Fruit fly (Drosophila melanogaster) whole organism, embryonic: ENCODE results near the gene CG8673.

Experiments
- Aef1 ChIP-seq: fragments of 200-800 bp; sonication (Bioruptor generic); IDR thresholded peaks from 3 replicates; pipeline ENCODE4 v1.3.6; 2022; ENCODE audit warnings: missing biosample characterization, missing genetic modification characterization
- CG12769 ChIP-seq: fragments of 200-800 bp; sonication (Bioruptor generic); optimal IDR thresholded peaks from 2 replicates; lab custom pipeline; 2019; ENCODE audit warnings: missing biosample characterization, mild to moderate bottlenecking, missing genetic modification characterization, moderate library complexity
- CG13894 ChIP-seq: fragments of 200-800 bp; sonication (Bioruptor generic); optimal IDR thresholded peaks from 3 replicates; lab custom pipeline; 2018; ENCODE audit warnings: missing biosample characterization, mild to moderate bottlenecking, missing genetic modification characterization, moderate library complexity
- CG15011 ChIP-seq: fragments of 200-800 bp; sonication (Bioruptor generic); optimal IDR thresholded peaks from 3 replicates; lab custom pipeline; 2018; ENCODE audit warnings: missing biosample characterization, mild to moderate bottlenecking, missing genetic modification characterization
- CG2202 ChIP-seq: fragments of 200-800 bp; sonication (Bioruptor generic); optimal IDR thresholded peaks from 2 replicates; lab custom pipeline; 2018; ENCODE audit warnings: missing biosample characterization, mild to moderate bottlenecking, missing genetic modification characterization
- CG32532 ChIP-seq: fragments of 200-800 bp; sonication (Bioruptor generic); IDR thresholded peaks from 2 replicates; pipeline ENCODE4 v1.3.6; 2022; ENCODE audit warnings: missing biosample characterization, missing genetic modification characterization
- CG6683 ChIP-seq: fragments of 200-800 bp; sonication (Bioruptor generic); optimal IDR thresholded peaks from 2 replicates; lab custom pipeline; 2017; ENCODE audit warnings: missing biosample characterization, mild to moderate bottlenecking, missing genetic modification characterization, missing genetic modification reagents
- CG6765 ChIP-seq: fragments of 200-800 bp; sonication (Bioruptor generic); optimal IDR thresholded peaks from 3 replicates; lab custom pipeline; 2017; ENCODE audit warnings: missing biosample characterization, mild to moderate bottlenecking, missing genetic modification characterization
- CG7556 ChIP-seq: fragments of 200-800 bp; sonication (Bioruptor generic); optimal IDR thresholded peaks from 2 replicates; lab custom pipeline; 2017; ENCODE audit warnings: missing biosample characterization, mild to moderate bottlenecking, missing genetic modification characterization
- CG8388 ChIP-seq: fragments of 200-800 bp; sonication (Bioruptor generic); optimal IDR thresholded peaks from 2 replicates; lab custom pipeline; 2019; ENCODE audit warnings: missing biosample characterization, mild to moderate bottlenecking, missing genetic modification characterization, moderate library complexity
- D19A ChIP-seq: fragments of 200-800 bp; optimal IDR thresholded peaks from 3 replicates; lab custom pipeline; 2019; ENCODE audit warnings: missing biosample characterization, mild to moderate bottlenecking, missing genetic modification characterization, moderate library complexity
- Dll ChIP-seq: fragments of 200-800 bp; sonication (Bioruptor generic); IDR thresholded peaks from 4 replicates; pipeline ENCODE4 v1.3.6; 2022; ENCODE audit warnings: missing biosample characterization, missing genetic modification characterization; ENCODE audit not compliant: partially characterized antibody
- Fer2 ChIP-seq: fragments of 200-800 bp; sonication (Bioruptor generic); optimal IDR thresholded peaks from 2 replicates; lab custom pipeline; 2018; ENCODE audit warnings: missing biosample characterization, mild to moderate bottlenecking, missing genetic modification characterization, moderate library complexity
- Med ChIP-seq: fragments of 200-800 bp; sonication (Bioruptor generic); peaks from one replicate; lab custom pipeline; 2016; ENCODE audit warnings: missing biosample characterization, missing genetic modification characterization, mild to moderate bottlenecking, inconsistent platforms, moderate library complexity
- Meics ChIP-seq: fragments of 200-800 bp; sonication (Bioruptor generic); optimal IDR thresholded peaks from 2 replicates; lab custom pipeline; 2017; ENCODE audit warnings: missing biosample characterization, mild to moderate bottlenecking, missing genetic modification characterization
- Mrtf ChIP-seq: fragments of 200-800 bp; sonication (Bioruptor generic); IDR thresholded peaks from 3 replicates; pipeline ENCODE4 v1.3.6; 2022; ENCODE audit warnings: missing biosample characterization, missing genetic modification characterization
- Rfx ChIP-seq: fragments of 200-800 bp; sonication (Bioruptor generic); IDR thresholded peaks from 2 replicates; pipeline ENCODE4 v1.3.6; 2022; ENCODE audit warnings: missing biosample characterization, missing genetic modification characterization
- abd-A ChIP-seq: fragments of 200-800 bp; sonication (Bioruptor generic); optimal IDR thresholded peaks from 3 replicates; lab custom pipeline; 2019; ENCODE audit warnings: missing biosample characterization, mild to moderate bottlenecking, missing genetic modification characterization, moderate library complexity
- az2 ChIP-seq: fragments of 200-800 bp; sonication (Bioruptor generic); optimal IDR thresholded peaks from 3 replicates; lab custom pipeline; 2016; ENCODE audit warnings: missing biosample characterization, missing genetic modification characterization
- cg ChIP-seq: fragments of 200-800 bp; sonication (Bioruptor generic); optimal IDR thresholded peaks from 3 replicates; lab custom pipeline; 2019; ENCODE audit warnings: missing biosample characterization, mild to moderate bottlenecking, missing genetic modification characterization, moderate library complexity
- chinmo ChIP-seq: fragments of 200-800 bp; sonication (Bioruptor generic); IDR thresholded peaks from 4 replicates; pipeline ENCODE4 v1.3.6; 2022; ENCODE audit warnings: missing biosample characterization, missing genetic modification characterization; ENCODE audit not compliant: partially characterized antibody
- corto ChIP-seq: fragments of 200-800 bp; sonication (Bioruptor generic); optimal IDR thresholded peaks from 2 replicates; lab custom pipeline; 2016; ENCODE audit warnings: missing biosample characterization, mild to moderate bottlenecking, missing genetic modification characterization, moderate library complexity
- crol ChIP-seq: fragments of 200-800 bp; sonication (Bioruptor generic); IDR thresholded peaks from 2 replicates; pipeline ENCODE4 v1.3.6; 2022; ENCODE audit warnings: missing biosample characterization, missing genetic modification characterization
- cwo ChIP-seq: fragments of 200-800 bp; sonication (Bioruptor generic); optimal IDR thresholded peaks from 3 replicates; lab custom pipeline; 2017; ENCODE audit warnings: missing biosample characterization, missing genetic modification characterization, mild to moderate bottlenecking, moderate library complexity, missing genetic modification reagents
- exex ChIP-seq: fragments of 200-800 bp; sonication (Bioruptor generic); optimal IDR thresholded peaks from 4 replicates; lab custom pipeline; 2018; ENCODE audit warnings: missing biosample characterization, mild to moderate bottlenecking, missing genetic modification characterization, moderate library complexity
- insv ChIP-seq, 2 experiments: fragments of 200-800 bp; sonication (Bioruptor generic); optimal IDR thresholded peaks; 3 replicates each; lab custom pipeline; 2016 to 2018; ENCODE audit warnings: missing biosample characterization in 2 of 2, missing genetic modification characterization in 2 of 2
- jumu ChIP-seq: fragments of 200-800 bp; sonication (Bioruptor generic); optimal IDR thresholded peaks from 3 replicates; lab custom pipeline; 2016; ENCODE audit warnings: missing biosample characterization, missing genetic modification characterization
- lbe ChIP-seq: fragments of 200-800 bp; sonication (Bioruptor generic); optimal IDR thresholded peaks from 2 replicates; lab custom pipeline; 2016; ENCODE audit warnings: missing biosample characterization, mild to moderate bottlenecking, missing genetic modification characterization
- mirr ChIP-seq: fragments of 200-800 bp; sonication (Bioruptor generic); optimal IDR thresholded peaks from 3 replicates; lab custom pipeline; 2018; ENCODE audit warnings: missing biosample characterization, mild to moderate bottlenecking, missing genetic modification characterization
- otp ChIP-seq: fragments of 200-800 bp; sonication (Bioruptor generic); IDR thresholded peaks from 3 replicates; pipeline ENCODE4, ENCODE4 v1.3.6; 2022; ENCODE audit warnings: missing biosample characterization, missing genetic modification characterization
- pb ChIP-seq: fragments of 200-800 bp; sonication (Bioruptor generic); optimal IDR thresholded peaks from 3 replicates; lab custom pipeline; 2016; ENCODE audit warnings: missing biosample characterization, missing genetic modification characterization
- pho ChIP-seq: fragments of 200-800 bp; sonication (Bioruptor generic); optimal IDR thresholded peaks from 2 replicates; lab custom pipeline; 2016; ENCODE audit warnings: missing biosample characterization, missing genetic modification characterization
- rib ChIP-seq: fragments of 200-800 bp; sonication (Bioruptor generic); IDR thresholded peaks from 2 replicates; pipeline ENCODE4 v1.3.6; 2022; ENCODE audit warnings: missing biosample characterization, missing genetic modification characterization
- schlank ChIP-seq: fragments of 200-800 bp; sonication (Bioruptor generic); optimal IDR thresholded peaks from 2 replicates; lab custom pipeline; 2018; ENCODE audit warnings: missing biosample characterization, mild to moderate bottlenecking, missing genetic modification characterization
- scrt ChIP-seq: fragments of 200-800 bp; sonication (Bioruptor generic); optimal IDR thresholded peaks from 2 replicates; lab custom pipeline; 2018; ENCODE audit warnings: missing biosample characterization, mild to moderate bottlenecking, missing genetic modification characterization, moderate library complexity
- sd ChIP-seq: fragments of 200-800 bp; sonication (Bioruptor generic); optimal IDR thresholded peaks from 3 replicates; lab custom pipeline; 2018; ENCODE audit warnings: missing biosample characterization, mild to moderate bottlenecking, missing genetic modification characterization, moderate library complexity
- vvl ChIP-seq: fragments of 200-800 bp; sonication (Bioruptor generic); IDR thresholded peaks from 2 replicates; pipeline ENCODE4 v1.3.6; 2022; ENCODE audit warnings: missing biosample characterization, missing genetic modification characterization
- zen ChIP-seq: fragments of 200-800 bp; sonication (Bioruptor generic); optimal IDR thresholded peaks from 3 replicates; lab custom pipeline; 2018; ENCODE audit warnings: missing biosample characterization, mild to moderate bottlenecking, missing genetic modification characterization, moderate library complexity

Gene CG8673

DNA sequence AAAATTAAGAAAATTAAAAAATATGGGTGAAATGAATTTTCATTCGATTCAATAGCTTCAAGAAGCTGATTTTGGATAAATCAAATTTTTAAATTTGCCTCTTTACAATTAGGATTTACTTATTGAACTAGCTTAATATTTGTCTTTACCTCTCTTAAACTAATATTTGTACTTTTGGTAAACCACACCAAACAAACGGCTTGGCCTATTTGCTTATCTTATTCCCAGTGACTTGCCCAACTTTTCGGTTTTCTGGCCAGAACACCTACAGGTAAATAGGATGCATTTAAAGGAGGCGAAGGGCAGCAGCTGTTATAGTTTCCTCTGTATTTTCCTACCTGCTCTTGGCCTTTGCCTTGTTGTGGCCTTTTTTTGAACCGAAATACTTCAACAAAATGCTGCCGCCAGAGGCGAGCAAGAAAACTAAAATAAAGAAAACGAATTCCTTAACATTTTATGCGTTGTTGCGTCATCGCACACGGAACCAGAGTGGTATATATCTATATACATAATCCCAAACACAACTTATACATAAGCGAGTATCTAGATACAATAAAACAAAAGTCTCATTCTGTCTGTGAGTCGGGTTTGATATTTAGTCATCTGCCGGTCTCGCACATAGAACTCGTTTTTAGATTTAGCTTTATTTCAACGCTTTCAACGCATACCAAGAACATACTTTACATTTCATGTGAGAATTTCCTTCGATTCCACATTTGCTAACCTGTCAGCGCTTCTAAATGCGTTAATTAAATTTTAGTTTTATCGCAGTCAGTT lies 41.9 kb downstream of the CG8673 start (continued):
- TF ChIP-seq crol (GFP tag; lab: Robert Waterston, UW): no peak
- TF ChIP-seq zen (tag; lab: Kevin White, UChicago): peak; percentile 73
- peak; percentile 32 for TF ChIP-seq exex (tag; lab: Kevin White, UChicago)
- no peak for TF ChIP-seq insv (GFP tag; optimal IDR thresholded peaks at IDR 0.05; lab: Kevin White, UChicago)
- no peak for TF ChIP-seq CG6683 (GFP tag; lab: Kevin White, UChicago)
- TF ChIP-seq D19A: peak; percentile 18

DNA sequence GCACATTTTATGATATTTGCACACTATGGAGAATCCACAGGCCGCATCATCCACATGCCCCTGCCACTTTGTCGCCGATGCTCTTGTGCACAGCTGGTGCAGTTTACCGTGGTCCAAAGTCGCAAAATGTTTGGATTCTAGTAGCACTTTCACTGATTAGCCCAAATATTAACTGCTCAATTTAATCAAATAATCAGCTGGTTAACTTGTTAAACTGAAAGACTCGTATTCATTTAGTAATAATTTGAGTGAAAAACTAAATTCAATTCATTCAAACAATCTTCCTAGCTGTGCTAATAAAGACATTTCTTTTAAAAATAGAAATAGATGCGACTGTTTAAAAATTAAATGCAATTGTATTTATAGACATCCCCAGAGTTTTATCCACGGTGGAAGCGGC lies 43.9 kb downstream of the CG8673 start:
- TF ChIP-seq lbe (no peak), Mrtf (no peak), Meics (GFP tag; lab: Kevin White, UChicago) (no peak), rib (no peak), CG7556 (GFP tag; lab: Kevin White, UChicago) (no peak), pho (no peak), CG2202 (tag; lab: Kevin White, UChicago) (no peak), Dll (GFP tag; lab: Robert Waterston, UW) (no peak), corto (GFP tag; lab: Kevin White, UChicago) (no peak), az2 (no peak), Aef1 (GFP tag; lab: Robert Waterston, UW) (no peak), pb (no peak), otp (GFP tag; lab: Robert Waterston, UW) (no peak), CG6765 (GFP tag; lab: Kevin White, UChicago) (no peak), Fer2 (no peak), schlank (tag; lab: Kevin White, UChicago) (no peak)

DNA sequence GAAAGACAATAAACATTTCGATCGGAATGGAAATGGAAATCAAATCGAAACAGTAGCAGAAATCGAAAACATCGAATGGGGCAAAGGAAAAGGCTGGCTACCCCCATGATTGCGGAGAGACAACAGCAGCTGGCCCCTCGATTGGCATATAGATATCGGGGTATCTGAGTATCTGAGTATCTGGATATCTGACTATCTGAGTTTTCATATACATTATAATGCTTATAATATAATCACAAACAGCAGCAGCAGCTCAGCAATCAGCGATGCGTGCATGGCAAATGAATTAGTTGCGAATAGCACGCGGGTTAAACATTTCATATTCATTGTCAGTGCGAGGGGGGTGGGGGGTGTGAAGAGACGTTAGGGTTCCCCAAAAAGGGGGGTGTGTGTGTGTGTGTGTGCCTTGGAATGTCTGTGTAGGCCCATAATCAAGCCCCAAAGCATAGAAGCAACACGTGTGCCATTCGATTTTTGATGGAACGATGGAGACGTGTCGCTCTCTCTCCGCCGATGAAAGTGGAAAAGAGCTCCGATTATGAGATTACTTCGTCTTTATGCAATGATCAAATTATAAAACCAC lies 46.6 kb downstream of the CG8673 start:
- TF ChIP-seq vvl (GFP tag; lab: Robert Waterston, UW) (peak; percentile 42; the same call in 1 of the 2 replicates), Med (GFP tag; lab: Kevin White, UChicago) (peak; percentile 50), Mrtf (no peak), cg (GFP tag; lab: Kevin White, UChicago) (peak; percentile 36), Rfx (GFP tag; lab: Robert Waterston, UW) (peak; percentile 19; the same call in 1 of the 2 replicates), abd-A (tag; lab: Kevin White, UChicago) (peak; percentile 22), CG8388 (GFP tag; lab: Kevin White, UChicago) (no peak), mirr (GFP tag; lab: Kevin White, UChicago) (peak; percentile 30), scrt (GFP tag; lab: Kevin White, UChicago) (peak; percentile 22), jumu (no peak), chinmo (GFP tag; lab: Robert Waterston, UW) (0 out of 4 replicates have a peak, but pooled peaks have one; percentile 26), CG15011 (GFP tag; lab: Kevin White, UChicago) (no peak), rib (0 out of 2 replicates have a peak, but pooled peaks have one; percentile 35), sd (tag; lab: Kevin White, UChicago) (peak; percentile 93), CG32532 (peak; percentile 43; the same call in 1 of the 2 replicates), CG13894 (peak; percentile 93), crol (GFP tag; lab: Robert Waterston, UW) (peak; percentile 83), CG12769 (tag; lab: Kevin White, UChicago) (peak; percentile 37), cwo (GFP tag; lab: Kevin White, UChicago) (peak; percentile 49)
